Worm (Caenorhabditis elegans) whole organism, L1 larva: ENCODE measurements around the gene alp-1.

Experiments
- C04F5.9 ChIP-seq: sonication (generic microtip); optimal IDR thresholded peaks from 2 replicates; lab custom pipeline; 2016; ENCODE audit warnings: missing genetic modification characterization, missing compliant biosample characterization
- C16A3.4 ChIP-seq: fragments of 150-350 bp; optimal IDR thresholded peaks from 2 replicates; lab custom pipeline; 2014; ENCODE audit warnings: missing biosample characterization, missing genetic modification characterization
- C34B4.2 ChIP-seq: sonication (generic microtip); optimal IDR thresholded peaks from 2 replicates; lab custom pipeline; 2017; ENCODE audit warnings: mild to moderate bottlenecking, missing genetic modification characterization, missing compliant biosample characterization
- F16B12.6 ChIP-seq: fragments of 150-350 bp; optimal IDR thresholded peaks from 2 replicates; lab custom pipeline; 2014; ENCODE audit warnings: missing biosample characterization, missing genetic modification characterization
- aha-1 ChIP-seq: fragments of 150-350 bp; optimal IDR thresholded peaks from 2 replicates; lab custom pipeline; 2014; ENCODE audit warnings: missing biosample characterization, missing genetic modification characterization
- alr-1 ChIP-seq: fragments of 200-800 bp; sonication (Bioruptor generic); optimal IDR thresholded peaks from 2 replicates; lab custom pipeline; 2018; ENCODE audit warnings: borderline replicate concordance, mild to moderate bottlenecking, missing genetic modification characterization, missing compliant biosample characterization
- aly-2 ChIP-seq: fragments of 150-350 bp; optimal IDR thresholded peaks from 2 replicates; lab custom pipeline; 2014; ENCODE audit warnings: missing biosample characterization, missing genetic modification characterization
- blmp-1 ChIP-seq: fragments of 150-350 bp; optimal IDR thresholded peaks from 2 replicates; lab custom pipeline; 2014; ENCODE audit warnings: missing biosample characterization, missing genetic modification characterization
- ceh-88 ChIP-seq: fragments of 200-800 bp; sonication (Bioruptor generic); IDR thresholded peaks from 2 replicates; pipeline ENCODE4 v1.3.6; 2022; ENCODE audit warnings: missing genetic modification characterization, missing compliant biosample characterization
- dpl-1 ChIP-seq, 3 experiments: fragments of 150-350 bp in 2 of 3; sonication (generic microtip) in 1 of 3; optimal IDR thresholded peaks; 2 replicates each; lab custom pipeline; 2014 to 2017; ENCODE audit warnings: missing biosample characterization in 3 of 3, missing genetic modification characterization in 3 of 3, missing genetic modification reagents in 3 of 3
- dsc-1 ChIP-seq: sonication (generic microtip); optimal IDR thresholded peaks from 2 replicates; lab custom pipeline; 2016; ENCODE audit warnings: mild to moderate bottlenecking, missing genetic modification characterization, missing compliant biosample characterization
- efl-1 ChIP-seq, 4 experiments: fragments of 150-350 bp; optimal IDR thresholded peaks in 3 of 4; peaks in 1 of 4; 1 replicate in 1 of 4; 2 replicates in 3 of 4; lab custom pipeline; 2014; ENCODE audit warnings: missing biosample characterization in 2 of 4, missing genetic modification characterization in 2 of 4, missing genetic modification reagents in 2 of 4
- efl-3 ChIP-seq: fragments of 200-800 bp; sonication (Bioruptor generic); optimal IDR thresholded peaks from 2 replicates; lab custom pipeline; 2018; ENCODE audit warnings: mild to moderate bottlenecking, missing genetic modification characterization, missing compliant biosample characterization
- elt-2 ChIP-seq: sonication (generic microtip); optimal IDR thresholded peaks from 2 replicates; lab custom pipeline; 2016; ENCODE audit warnings: missing genetic modification characterization, mild to moderate bottlenecking, inconsistent platforms, missing compliant biosample characterization, missing genetic modification reagents
- elt-3 ChIP-seq, 6 experiments: fragments of 150-350 bp in 1 of 6; sonication (generic microtip); optimal IDR thresholded peaks; 2 replicates each; lab custom pipeline; 2017 to 2018; ENCODE audit warnings: missing biosample characterization in 6 of 6, missing genetic modification characterization in 6 of 6, inconsistent platforms in 1 of 6
- fkh-10 ChIP-seq: sonication (generic microtip); optimal IDR thresholded peaks from 2 replicates; lab custom pipeline; 2017; ENCODE audit warnings: missing biosample characterization, missing genetic modification reagents, missing genetic modification characterization
- fkh-8 ChIP-seq: sonication (generic microtip); optimal IDR thresholded peaks from 2 replicates; lab custom pipeline; 2016; ENCODE audit warnings: mild to moderate bottlenecking, missing genetic modification characterization, missing compliant biosample characterization
- fos-1 ChIP-seq: fragments of 150-350 bp; optimal IDR thresholded peaks from 2 replicates; lab custom pipeline; 2014; ENCODE audit warnings: missing biosample characterization, missing genetic modification characterization
- grh-1 ChIP-seq: fragments of 200-800 bp; sonication (Bioruptor generic); IDR thresholded peaks from 2 replicates; pipeline ENCODE4 v1.3.6; 2022; ENCODE audit warnings: missing genetic modification reagents, missing genetic modification characterization, missing compliant biosample characterization
- hlh-17 ChIP-seq: fragments of 200-800 bp; sonication (Bioruptor generic); optimal IDR thresholded peaks from 2 replicates; lab custom pipeline; 2018; ENCODE audit warnings: missing genetic modification characterization, mild to moderate bottlenecking, missing compliant biosample characterization, moderate library complexity, borderline replicate concordance
- irx-1 ChIP-seq: sonication (generic microtip); optimal IDR thresholded peaks from 2 replicates; lab custom pipeline; 2016; ENCODE audit warnings: missing genetic modification characterization, missing compliant biosample characterization
- isw-1 ChIP-seq: fragments of 200-800 bp; sonication (Bioruptor generic); IDR thresholded peaks from 2 replicates; pipeline ENCODE4 v1.3.6; 2022; ENCODE audit warnings: missing genetic modification characterization, missing compliant biosample characterization
- lin-13 ChIP-seq: fragments of 150-350 bp; optimal IDR thresholded peaks from 2 replicates; lab custom pipeline; 2014; ENCODE audit warnings: missing biosample characterization, missing genetic modification reagents, missing genetic modification characterization
- lin-14 ChIP-seq: fragments of 200-800 bp; sonication (Bioruptor generic); optimal IDR thresholded peaks from 2 replicates; lab custom pipeline; 2018; ENCODE audit warnings: mild to moderate bottlenecking, missing genetic modification characterization, moderate library complexity, missing compliant biosample characterization
- lin-35 ChIP-seq, 2 experiments: fragments of 150-350 bp; optimal IDR thresholded peaks; 2 replicates each; lab custom pipeline; 2014; ENCODE audit warnings: missing biosample characterization in 2 of 2, missing genetic modification characterization in 2 of 2, missing genetic modification reagents in 2 of 2
- lsy-2 ChIP-seq, 2 experiments: fragments of 150-350 bp; optimal IDR thresholded peaks; 2 replicates each; lab custom pipeline; 2014; ENCODE audit warnings: missing biosample characterization in 2 of 2, missing genetic modification characterization in 2 of 2
- mab-9 ChIP-seq: fragments of 200-800 bp; sonication (Bioruptor generic); IDR thresholded peaks from 2 replicates; pipeline ENCODE4 v1.3.6; 2022; ENCODE audit warnings: missing genetic modification reagents, missing genetic modification characterization, missing compliant biosample characterization
- nhr-20 ChIP-seq: sonication (generic microtip); optimal IDR thresholded peaks from 2 replicates; lab custom pipeline; 2016; ENCODE audit warnings: mild to moderate bottlenecking, missing genetic modification characterization, missing compliant biosample characterization
- nhr-237 ChIP-seq: fragments of 150-350 bp; optimal IDR thresholded peaks from 2 replicates; lab custom pipeline; 2014; ENCODE audit warnings: missing biosample characterization, missing genetic modification characterization
- nhr-28 ChIP-seq: fragments of 150-350 bp; optimal IDR thresholded peaks from 2 replicates; lab custom pipeline; 2014; ENCODE audit warnings: missing biosample characterization, missing genetic modification characterization
- nhr-71 ChIP-seq: sonication (generic microtip); optimal IDR thresholded peaks from 2 replicates; lab custom pipeline; 2016; ENCODE audit warnings: mild to moderate bottlenecking, missing genetic modification characterization, moderate library complexity, missing compliant biosample characterization
- nhr-76 ChIP-seq: sonication (generic microtip); optimal IDR thresholded peaks from 2 replicates; lab custom pipeline; 2017; ENCODE audit warnings: missing biosample characterization, missing genetic modification characterization
- nhr-77 ChIP-seq: fragments of 150-350 bp; optimal IDR thresholded peaks from 2 replicates; lab custom pipeline; 2014; ENCODE audit warnings: missing biosample characterization, missing genetic modification characterization
- nhr-85 ChIP-seq: sonication (generic microtip); peaks from one replicate; lab custom pipeline; 2016; ENCODE audit warnings: missing genetic modification characterization, inconsistent platforms, missing compliant biosample characterization
- nhr-90 ChIP-seq: sonication (generic microtip); optimal IDR thresholded peaks from 2 replicates; lab custom pipeline; 2016; ENCODE audit warnings: mild to moderate bottlenecking, missing genetic modification characterization, missing compliant biosample characterization; ENCODE audit not compliant: poor library complexity
- pag-3 ChIP-seq: sonication (generic microtip); optimal IDR thresholded peaks from 2 replicates; lab custom pipeline; 2017; ENCODE audit warnings: missing genetic modification characterization, mild to moderate bottlenecking, missing compliant biosample characterization, antibody characterized with exemption, borderline replicate concordance; ENCODE audit not compliant: insufficient read depth
- pqm-1 ChIP-seq: sonication (generic microtip); optimal IDR thresholded peaks from 3 replicates; lab custom pipeline; 2017; ENCODE audit warnings: missing biosample characterization, missing genetic modification characterization
- rnt-1 ChIP-seq: sonication (generic microtip); optimal IDR thresholded peaks from 2 replicates; lab custom pipeline; 2016; ENCODE audit warnings: mild to moderate bottlenecking, missing genetic modification characterization, moderate library complexity, missing compliant biosample characterization
- snu-23 ChIP-seq: sonication (generic microtip); optimal IDR thresholded peaks from 2 replicates; lab custom pipeline; 2016; ENCODE audit warnings: missing genetic modification characterization, missing compliant biosample characterization
- sptf-1 ChIP-seq: fragments of 150-350 bp; optimal IDR thresholded peaks from 2 replicates; lab custom pipeline; 2014; ENCODE audit warnings: missing biosample characterization, missing genetic modification characterization
- sup-37 ChIP-seq: fragments of 200-800 bp; sonication (Bioruptor generic); optimal IDR thresholded peaks from 2 replicates; lab custom pipeline; 2018; ENCODE audit warnings: mild to moderate bottlenecking, missing genetic modification characterization, missing compliant biosample characterization
- swsn-7 ChIP-seq: sonication (generic microtip); optimal IDR thresholded peaks from 2 replicates; lab custom pipeline; 2016; ENCODE audit warnings: missing genetic modification characterization, missing compliant biosample characterization
- unc-130 ChIP-seq: fragments of 150-350 bp; optimal IDR thresholded peaks from 2 replicates; lab custom pipeline; 2017; ENCODE audit warnings: missing biosample characterization, missing genetic modification characterization, inconsistent platforms
- unc-98 ChIP-seq: fragments of 200-800 bp; sonication (Bioruptor generic); IDR thresholded peaks from 2 replicates; pipeline ENCODE4 v1.3.6; 2022; ENCODE audit warnings: missing genetic modification characterization, missing compliant biosample characterization
- xbp-1 ChIP-seq: sonication (generic microtip); optimal IDR thresholded peaks from 2 replicates; lab custom pipeline; 2016; ENCODE audit warnings: missing genetic modification characterization, missing compliant biosample characterization
- zag-1 ChIP-seq: fragments of 150-350 bp; optimal IDR thresholded peaks from 2 replicates; lab custom pipeline; 2014; ENCODE audit warnings: missing biosample characterization, missing genetic modification characterization
- ztf-11 ChIP-seq, 2 experiments: sonication (generic microtip); optimal IDR thresholded peaks; 2 replicates each; lab custom pipeline; 2016 to 2017; ENCODE audit warnings: missing genetic modification characterization in 2 of 2, missing biosample characterization in 1 of 2, missing compliant biosample characterization in 1 of 2

Gene alp-1

DNA sequence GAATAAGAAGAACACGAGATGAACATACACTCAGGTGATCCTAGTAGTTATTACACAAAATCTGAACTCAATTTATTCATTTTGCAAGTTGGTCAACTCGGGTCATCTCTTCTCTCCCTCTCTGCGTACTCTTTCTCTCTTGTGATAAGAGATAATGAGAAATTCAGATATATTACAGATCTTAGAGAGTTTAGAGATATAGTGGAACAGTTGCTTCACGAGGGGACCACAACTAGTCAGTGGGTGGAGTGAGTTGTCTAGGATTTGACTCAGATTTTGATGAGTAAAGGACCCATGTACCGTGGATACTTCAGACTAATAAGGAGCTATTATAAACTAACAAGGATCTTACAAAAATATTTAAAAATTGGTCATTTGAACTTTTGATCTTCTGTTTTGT, 38.7 kb upstream of the alp-1 start, which contains the start of gene exc-5 (continued):
- TF ChIP-seq pqm-1 (tag; lab: Kevin White, UChicago), result no peak
- no peak for TF ChIP-seq C16A3.4 (tag; lab: Kevin White, UChicago)
- no peak for TF ChIP-seq elt-2 (tag; lab: Kevin White, UChicago)
- TF ChIP-seq xbp-1, result no peak
- TF ChIP-seq nhr-77 (tag; lab: Kevin White, UChicago), result no peak
- no peak for TF ChIP-seq mab-9 (GFP tag; lab: Robert Waterston, UW)
- TF ChIP-seq lin-13, result no peak
- TF ChIP-seq swsn-7 (tag; lab: Kevin White, UChicago), result no peak
- no peak for TF ChIP-seq unc-130 (tag; lab: Kevin White, UChicago)
- no peak for TF ChIP-seq dpl-1 (GFP tag; optimal IDR thresholded peaks at IDR 0.05; lab: Kevin White, UChicago)
- TF ChIP-seq fos-1, result no peak
- TF ChIP-seq fkh-10 (GFP tag; lab: Kevin White, UChicago), result no peak
- TF ChIP-seq alr-1 (tag; lab: Kevin White, UChicago), result no peak
- TF ChIP-seq elt-3 (tag; optimal IDR thresholded peaks at IDR 0.05; lab: Kevin White, UChicago), result no peak
- no peak for TF ChIP-seq ztf-11 (tag; optimal IDR thresholded peaks at IDR 0.05; lab: Kevin White, UChicago)
- TF ChIP-seq efl-1 (optimal IDR thresholded peaks at IDR 0.05; lab: Kevin White, UChicago), result peak; percentile 15 to 18
- TF ChIP-seq efl-1 (GFP tag; optimal IDR thresholded peaks at IDR 0.05 in 1 of 2; lab: Kevin White, UChicago), result peak in 1 of 2 experiments; percentile 52
- TF ChIP-seq aha-1 (tag; lab: Kevin White, UChicago), result no peak
- TF ChIP-seq aly-2 (tag; lab: Kevin White, UChicago), result no peak
- TF ChIP-seq F16B12.6 (tag; lab: Kevin White, UChicago), result no peak
- no peak for TF ChIP-seq C34B4.2 (tag; lab: Kevin White, UChicago)
- no peak for TF ChIP-seq nhr-28 (tag; lab: Kevin White, UChicago)
- TF ChIP-seq, all 84 proteins: peak for 9

ce11 chrIV:8815162-8815561, 37.1 kb upstream of the alp-1 start:
- TF ChIP-seq nhr-71 (tag; lab: Kevin White, UChicago) (peak; percentile 41), nhr-90 (peak; percentile 13), lin-14 (GFP tag; lab: Kevin White, UChicago) (peak; percentile 64), blmp-1 (tag; lab: Kevin White, UChicago) (peak; percentile 63), dpl-1 (GFP tag; optimal IDR thresholded peaks at IDR 0.05; lab: Kevin White, UChicago) (no peak), hlh-17 (no peak), nhr-20 (peak; percentile 59), C16A3.4 (tag; lab: Kevin White, UChicago) (no peak), F16B12.6 (tag; lab: Kevin White, UChicago) (no peak), grh-1 (GFP tag; lab: Robert Waterston, UW) (no peak), isw-1 (GFP tag; lab: Robert Waterston, UW) (no peak), nhr-237 (tag; lab: Kevin White, UChicago) (no peak), lsy-2 (tag; optimal IDR thresholded peaks at IDR 0.05; lab: Kevin White, UChicago) (peak in 1 of 2 experiments; percentile 31), elt-3 (tag; optimal IDR thresholded peaks at IDR 0.05; lab: Kevin White, UChicago) (peak in 4 of 6 experiments; percentile 17 to 84 (median 32)), nhr-85 (tag; lab: Kevin White, UChicago) (peak; percentile 84), snu-23 (peak; percentile 51), lin-35 (GFP tag; optimal IDR thresholded peaks at IDR 0.05; lab: Kevin White, UChicago) (peak in 1 of 2 experiments; percentile 18)

- TF ChIP-seq nhr-76 (no peak), fkh-10 (GFP tag; lab: Kevin White, UChicago) (no peak), efl-3 (GFP tag; lab: Kevin White, UChicago) (no peak), nhr-85 (tag; lab: Kevin White, UChicago) (peak; percentile 71), fkh-8 (tag; lab: Kevin White, UChicago) (no peak), pag-3 (tag; lab: Kevin White, UChicago) (no peak), irx-1 (no peak), nhr-77 (tag; lab: Kevin White, UChicago) (no peak), unc-98 (GFP tag; lab: Robert Waterston, UW) (no peak), snu-23 (peak; percentile 2), ceh-88 (GFP tag; lab: Robert Waterston, UW) (no peak), dsc-1 (no peak), lin-35 (GFP tag; optimal IDR thresholded peaks at IDR 0.05; lab: Kevin White, UChicago) (no peak), grh-1 (GFP tag; lab: Robert Waterston, UW) (no peak), ztf-11 (tag; optimal IDR thresholded peaks at IDR 0.05; lab: Kevin White, UChicago) (no peak), zag-1 (tag; lab: Kevin White, UChicago) (no peak), dpl-1 (GFP tag; optimal IDR thresholded peaks at IDR 0.05; lab: Kevin White, UChicago) (no peak), sptf-1 (no peak), C04F5.9 (tag; lab: Kevin White, UChicago) (no peak), blmp-1 (tag; lab: Kevin White, UChicago) (peak; percentile 11), rnt-1 (tag; lab: Kevin White, UChicago) (no peak), efl-1 (optimal IDR thresholded peaks at IDR 0.05; lab: Kevin White, UChicago) (no peak), efl-1 (GFP tag; optimal IDR thresholded peaks at IDR 0.05 in 1 of 2; lab: Kevin White, UChicago) (no peak), sup-37 (GFP tag; lab: Kevin White, UChicago) (no peak)
Measured at ce11 chrIV:8816029-8816428, 36.3 kb upstream of the alp-1 start, which contains the start of gene grsp-2. TSS of gene grsp-2 (plus strand) at chrIV:8816329.
